Worm (Caenorhabditis elegans) whole organism, L4 larva: ENCODE results near the gene F48D6.4.
A peak's percentile ranks its signal among the peaks of the same experiment; 100 is the strongest.

Source experiments
- D1046.2 ChIP-seq: fragments of 200-800 bp; sonication (Bioruptor generic); IDR thresholded peaks from 2 replicates; pipeline ENCODE4 v1.3.6; 2022; ENCODE audit warnings: missing genetic modification characterization, missing compliant biosample characterization
- F26F4.8 ChIP-seq: fragments of 200-800 bp; sonication (Bioruptor generic); conservative IDR thresholded peaks from 2 replicates; pipeline ENCODE4 v1.3.6; 2022; ENCODE audit warnings: missing genetic modification characterization, missing compliant biosample characterization
- F37D6.2 ChIP-seq: sonication (generic microtip); optimal IDR thresholded peaks from 2 replicates; lab custom pipeline; 2016; ENCODE audit warnings: mild to moderate bottlenecking, missing genetic modification characterization, missing compliant biosample characterization
- R02D3.7 ChIP-seq: fragments of 150-350 bp; sonication (generic microtip); optimal IDR thresholded peaks from 3 replicates; lab custom pipeline; 2014; ENCODE audit warnings: missing biosample characterization, missing genetic modification characterization
- Y105C5A.15 ChIP-seq: fragments of 200-800 bp; sonication (Bioruptor generic); IDR thresholded peaks from 2 replicates; pipeline ENCODE4 v1.3.6; 2022; ENCODE audit warnings: missing genetic modification characterization, missing compliant biosample characterization
- Y75B8A.6 ChIP-seq: fragments of 200-800 bp; sonication (Bioruptor generic); IDR thresholded peaks from 2 replicates; pipeline ENCODE4 v1.3.6; 2022; ENCODE audit warnings: missing genetic modification reagents, missing genetic modification characterization, missing compliant biosample characterization
- ZK337.2 ChIP-seq: fragments of 200-800 bp; sonication (Bioruptor generic); IDR thresholded peaks from 2 replicates; pipeline ENCODE4 v1.3.6; 2022; ENCODE audit warnings: missing genetic modification reagents, missing genetic modification characterization, missing compliant biosample characterization
- ama-1 ChIP-seq: fragments of 150-350 bp; optimal IDR thresholded peaks from 2 replicates; lab custom pipeline; 2014; ENCODE audit warnings: inconsistent platforms, mixed read lengths
- ceh-44 ChIP-seq: fragments of 200-800 bp; sonication (Bioruptor generic); IDR thresholded peaks from 2 replicates; pipeline ENCODE4 v1.3.6; 2022; ENCODE audit warnings: missing genetic modification reagents, missing genetic modification characterization, missing compliant biosample characterization
- ceh-82 ChIP-seq: sonication (generic microtip); optimal IDR thresholded peaks from 2 replicates; lab custom pipeline; 2017; ENCODE audit warnings: missing biosample characterization, missing genetic modification characterization
- ces-1 ChIP-seq: fragments of 150-350 bp; sonication (generic microtip); optimal IDR thresholded peaks from 4 replicates; lab custom pipeline; 2014; ENCODE audit warnings: missing biosample characterization, missing genetic modification reagents, missing genetic modification characterization
- ctbp-1 ChIP-seq: fragments of 200-800 bp; sonication (Bioruptor generic); IDR thresholded peaks from 2 replicates; pipeline ENCODE4 v1.3.6; 2022; ENCODE audit warnings: missing genetic modification reagents, missing genetic modification characterization, missing compliant biosample characterization
- dmd-8 ChIP-seq: fragments of 200-800 bp; sonication (Bioruptor generic); IDR thresholded peaks from 2 replicates; pipeline ENCODE4 v1.3.6; 2022; ENCODE audit warnings: missing genetic modification characterization, missing compliant biosample characterization
- dpl-1 ChIP-seq: fragments of 150-350 bp; optimal IDR thresholded peaks from 2 replicates; lab custom pipeline; 2014; ENCODE audit warnings: missing biosample characterization, missing genetic modification reagents, missing genetic modification characterization
- duxl-1 ChIP-seq: sonication (generic microtip); optimal IDR thresholded peaks from 2 replicates; lab custom pipeline; 2016; ENCODE audit warnings: mild to moderate bottlenecking, missing genetic modification characterization, moderate library complexity, missing compliant biosample characterization; ENCODE audit not compliant: poor library complexity
- dve-1 ChIP-seq: sonication (generic microtip); optimal IDR thresholded peaks from 2 replicates; lab custom pipeline; 2017; ENCODE audit warnings: antibody characterized with exemption, mild to moderate bottlenecking, missing genetic modification characterization, missing compliant biosample characterization; ENCODE audit not compliant: insufficient read depth
- gei-8 ChIP-seq: fragments of 200-800 bp; sonication (Bioruptor generic); optimal IDR thresholded peaks from 2 replicates; lab custom pipeline; 2018; ENCODE audit warnings: mild to moderate bottlenecking, missing genetic modification characterization, missing compliant biosample characterization
- hif-1 ChIP-seq, 2 experiments: sonication (generic microtip); optimal IDR thresholded peaks; 2 replicates each; lab custom pipeline; 2016 to 2017; ENCODE audit warnings: missing compliant biosample characterization in 2 of 2, missing genetic modification characterization in 2 of 2, missing genetic modification reagents in 2 of 2, missing genotype in 2 of 2, mild to moderate bottlenecking in 1 of 2
- hlh-11 ChIP-seq: fragments of 200-800 bp; sonication (Bioruptor generic); optimal IDR thresholded peaks from 2 replicates; lab custom pipeline; 2018; ENCODE audit warnings: mild to moderate bottlenecking, missing genetic modification characterization, missing compliant biosample characterization
- hlh-30 ChIP-seq: sonication (generic microtip); optimal IDR thresholded peaks from 2 replicates; lab custom pipeline; 2017; ENCODE audit warnings: antibody characterized with exemption, mild to moderate bottlenecking, missing genetic modification characterization, missing compliant biosample characterization; ENCODE audit not compliant: insufficient read depth
- jun-1 ChIP-seq: fragments of 150-350 bp; optimal IDR thresholded peaks from 2 replicates; lab custom pipeline; 2014; ENCODE audit warnings: missing biosample characterization, missing genetic modification reagents, missing genetic modification characterization
- lim-7 ChIP-seq: fragments of 200-800 bp; sonication (Bioruptor generic); IDR thresholded peaks from 2 replicates; pipeline ENCODE4 v1.3.6; 2022; ENCODE audit warnings: missing genetic modification characterization, missing compliant biosample characterization
- lin-1 ChIP-seq: fragments of 200-800 bp; sonication (Bioruptor generic); IDR thresholded peaks from 2 replicates; pipeline ENCODE4 v1.3.6; 2022; ENCODE audit warnings: missing genetic modification reagents, missing genetic modification characterization, missing compliant biosample characterization
- lin-15B ChIP-seq: fragments of 150-350 bp; sonication (generic microtip); optimal IDR thresholded peaks from 3 replicates; lab custom pipeline; 2014; ENCODE audit warnings: missing biosample characterization, missing genetic modification characterization
- lin-39 ChIP-seq: fragments of 150-350 bp; optimal IDR thresholded peaks from 2 replicates; lab custom pipeline; 2014; ENCODE audit warnings: missing biosample characterization, missing genetic modification reagents, missing genetic modification characterization
- lsy-2 ChIP-seq, 2 experiments: fragments of 150-350 bp in 1 of 2; sonication (generic microtip) in 1 of 2; optimal IDR thresholded peaks; 2 replicates each; lab custom pipeline; 2014 to 2017; ENCODE audit warnings: missing biosample characterization in 2 of 2, missing genetic modification characterization in 2 of 2
- madf-5 ChIP-seq, 2 experiments: fragments of 200-800 bp; sonication (Bioruptor generic); IDR thresholded peaks; 2 replicates each; pipeline ENCODE4 v1.3.6; 2022; ENCODE audit warnings: missing compliant biosample characterization in 2 of 2, missing genetic modification characterization in 2 of 2
- madf-9 ChIP-seq: fragments of 200-800 bp; sonication (Bioruptor generic); conservative IDR thresholded peaks from 2 replicates; pipeline ENCODE4 v1.3.6; 2022; ENCODE audit warnings: missing genetic modification reagents, missing genetic modification characterization, missing compliant biosample characterization
- mep-1 ChIP-seq: fragments of 150-350 bp; sonication (generic microtip); optimal IDR thresholded peaks from 3 replicates; lab custom pipeline; 2014; ENCODE audit warnings: missing biosample characterization, missing genetic modification characterization
- mes-2 ChIP-seq: sonication (generic microtip); optimal IDR thresholded peaks from 2 replicates; lab custom pipeline; 2016; ENCODE audit warnings: missing genotype, mild to moderate bottlenecking, missing genetic modification characterization, missing compliant biosample characterization; ENCODE audit not compliant: poor library complexity, severe bottlenecking
- mxl-2 ChIP-seq: fragments of 200-800 bp; sonication (Bioruptor generic); conservative IDR thresholded peaks from 2 replicates; pipeline ENCODE4 v1.3.6; 2022; ENCODE audit warnings: missing genetic modification reagents, missing genetic modification characterization, missing compliant biosample characterization
- nhr-10 ChIP-seq: fragments of 150-350 bp; optimal IDR thresholded peaks from 2 replicates; lab custom pipeline; 2014; ENCODE audit warnings: missing biosample characterization, missing genetic modification characterization
- nhr-102 ChIP-seq: sonication (generic microtip); optimal IDR thresholded peaks from 2 replicates; lab custom pipeline; 2016; ENCODE audit warnings: mild to moderate bottlenecking, missing genetic modification characterization, moderate library complexity, missing compliant biosample characterization
- nhr-28 ChIP-seq: fragments of 150-350 bp; optimal IDR thresholded peaks from 2 replicates; lab custom pipeline; 2014; ENCODE audit warnings: missing biosample characterization, missing genetic modification characterization
- nhr-41 ChIP-seq: fragments of 200-800 bp; sonication (Bioruptor generic); IDR thresholded peaks from 2 replicates; pipeline ENCODE4 v1.3.6; 2022; ENCODE audit warnings: missing genetic modification reagents, missing genetic modification characterization, missing compliant biosample characterization
- nhr-76 ChIP-seq: fragments of 150-350 bp; optimal IDR thresholded peaks from 2 replicates; lab custom pipeline; 2014; ENCODE audit warnings: missing biosample characterization, missing genetic modification characterization
- pha-4 ChIP-seq, 2 experiments: fragments of 150-350 bp in 1 of 2; fragments of 200-800 bp in 1 of 2; sonication (Bioruptor generic) in 1 of 2; IDR thresholded peaks in 1 of 2; optimal IDR thresholded peaks in 1 of 2; 2 replicates each; pipeline versions ENCODE4 v1.3.6 to Lab custom; 2014 to 2022; ENCODE audit warnings: missing genetic modification characterization in 2 of 2, missing genetic modification reagents in 2 of 2, missing biosample characterization in 1 of 2, missing compliant biosample characterization in 1 of 2
- saeg-2 ChIP-seq: fragments of 200-800 bp; sonication (Bioruptor generic); IDR thresholded peaks from 2 replicates; pipeline ENCODE4 v1.3.6; 2022; ENCODE audit warnings: missing genetic modification reagents, missing genetic modification characterization, missing compliant biosample characterization
- sdz-12 ChIP-seq: fragments of 200-800 bp; sonication (Bioruptor generic); optimal IDR thresholded peaks from 2 replicates; lab custom pipeline; 2018; ENCODE audit warnings: mild to moderate bottlenecking, missing genetic modification characterization, missing compliant biosample characterization
- set-16 ChIP-seq: fragments of 200-800 bp; sonication (Bioruptor generic); IDR thresholded peaks from 2 replicates; pipeline ENCODE4 v1.3.6; 2022; ENCODE audit warnings: missing genetic modification reagents, missing genetic modification characterization, missing compliant biosample characterization
- skn-1 ChIP-seq: fragments of 150-350 bp; optimal IDR thresholded peaks from 2 replicates; lab custom pipeline; 2014; ENCODE audit warnings: missing biosample characterization, missing genetic modification characterization
- snpc-4 ChIP-seq: fragments of 150-350 bp; optimal IDR thresholded peaks from 2 replicates; lab custom pipeline; 2014; ENCODE audit warnings: missing biosample characterization, missing genetic modification characterization
- unc-130 ChIP-seq: sonication (generic microtip); optimal IDR thresholded peaks from 2 replicates; lab custom pipeline; 2016; ENCODE audit warnings: missing genetic modification reagents, missing genetic modification characterization, missing compliant biosample characterization
- unc-62 ChIP-seq, 3 experiments: fragments of 150-350 bp in 1 of 3; sonication (generic microtip); optimal IDR thresholded peaks in 2 of 3; peaks in 1 of 3; 1 replicate in 1 of 3; 2 replicates in 2 of 3; lab custom pipeline; 2014 to 2017; ENCODE audit warnings: missing biosample characterization in 3 of 3, missing genetic modification characterization in 3 of 3, missing genetic modification reagents in 3 of 3, missing genotype in 1 of 3
- zfp-2 ChIP-seq: sonication (generic microtip); optimal IDR thresholded peaks from 2 replicates; lab custom pipeline; 2016; ENCODE audit warnings: mild to moderate bottlenecking, missing genetic modification characterization, missing compliant biosample characterization
- ztf-11 ChIP-seq: fragments of 150-350 bp; optimal IDR thresholded peaks from 2 replicates; lab custom pipeline; 2014; ENCODE audit warnings: missing biosample characterization, missing genetic modification characterization

The F48D6.4 gene

DNA sequence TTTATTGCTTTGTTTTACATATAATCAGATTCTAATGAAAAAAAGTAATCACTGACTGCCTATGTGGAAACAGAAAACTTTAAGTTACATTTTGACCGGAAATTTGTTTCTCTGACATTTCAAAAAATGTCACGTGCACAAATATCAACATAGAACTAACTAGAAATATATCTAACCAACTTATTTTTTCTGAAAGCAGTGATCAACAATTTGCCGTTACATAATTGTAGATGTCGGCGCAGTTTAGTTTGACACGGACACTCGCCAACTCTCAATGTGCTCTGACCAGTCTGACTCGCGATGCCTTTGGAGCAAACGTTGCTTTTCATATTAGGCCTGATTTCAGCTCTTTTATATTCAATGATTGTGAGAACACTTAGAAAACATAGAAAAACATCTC lies 9.7 kb upstream of the F48D6.4 start, which contains the start of gene srv-6:
Gene srv-6, plus strand, starts transcription at position 301 of the 400 bp plus-strand sequence.
- TF ChIP-seq ama-1, result no peak
- TF ChIP-seq pha-4 (GFP tag; IDR thresholded peaks at IDR 0.05; lab: Robert Waterston, UW), result no peak
- no peak for TF ChIP-seq pha-4 (tag; optimal IDR thresholded peaks at IDR 0.05; lab: Kevin White, UChicago)
- no peak for TF ChIP-seq nhr-41
- no peak for TF ChIP-seq ces-1 (GFP tag; lab: Kevin White, UChicago)
- no peak for TF ChIP-seq madf-5 (GFP tag; IDR thresholded peaks at IDR 0.05; lab: Robert Waterston, UW)
- no peak for TF ChIP-seq hif-1 (tag; optimal IDR thresholded peaks at IDR 0.05; lab: Kevin White, UChicago)

DNA sequence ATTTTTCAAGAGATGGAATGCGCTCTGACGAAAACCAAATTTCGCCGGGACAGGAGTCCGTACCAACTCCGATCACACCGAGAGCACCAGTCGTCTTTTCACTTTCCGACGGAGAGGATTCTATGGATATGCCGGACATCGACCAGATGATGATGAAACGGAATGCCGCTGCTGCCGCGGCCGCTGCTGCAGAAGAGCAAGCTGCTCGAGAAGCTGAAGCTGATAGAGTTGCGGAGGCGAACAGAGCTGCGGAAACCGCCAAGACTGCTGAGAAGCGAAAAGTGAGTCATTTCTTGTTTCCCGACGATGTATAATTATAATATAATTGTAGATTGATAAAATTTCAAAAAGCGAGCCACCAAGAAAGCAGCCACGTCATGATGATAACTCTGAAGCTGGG lies 8.4 kb upstream of the F48D6.4 start:
- TF ChIP-seq unc-130 (GFP tag; lab: Kevin White, UChicago), result no peak
- TF ChIP-seq ceh-44 (GFP tag; lab: Robert Waterston, UW), result no peak
- no peak for TF ChIP-seq ceh-82 (tag; lab: Kevin White, UChicago)
- TF ChIP-seq set-16 (GFP tag; lab: Robert Waterston, UW), result peak; percentile 81
- peak in 1 of 2 experiments; percentile 64 for TF ChIP-seq unc-62 (GFP tag; optimal IDR thresholded peaks at IDR 0.05 in 1 of 2; lab: Kevin White, UChicago)
- no peak for TF ChIP-seq unc-62 (tag; optimal IDR thresholded peaks at IDR 0.05; lab: Kevin White, UChicago)
- no peak for TF ChIP-seq F37D6.2
- TF ChIP-seq lsy-2 (tag; optimal IDR thresholded peaks at IDR 0.05; lab: Kevin White, UChicago), result no peak
- TF ChIP-seq jun-1 (tag; lab: Kevin White, UChicago), result no peak
- TF ChIP-seq lim-7 (GFP tag; lab: Robert Waterston, UW), result no peak
- no peak for TF ChIP-seq mxl-2
- TF ChIP-seq dpl-1 (GFP tag; lab: Kevin White, UChicago), result no peak
- 0 out of 2 replicates have a peak, but pooled peaks have one; percentile 27 for TF ChIP-seq D1046.2 (GFP tag; lab: Robert Waterston, UW)
- TF ChIP-seq ztf-11, result no peak

DNA sequence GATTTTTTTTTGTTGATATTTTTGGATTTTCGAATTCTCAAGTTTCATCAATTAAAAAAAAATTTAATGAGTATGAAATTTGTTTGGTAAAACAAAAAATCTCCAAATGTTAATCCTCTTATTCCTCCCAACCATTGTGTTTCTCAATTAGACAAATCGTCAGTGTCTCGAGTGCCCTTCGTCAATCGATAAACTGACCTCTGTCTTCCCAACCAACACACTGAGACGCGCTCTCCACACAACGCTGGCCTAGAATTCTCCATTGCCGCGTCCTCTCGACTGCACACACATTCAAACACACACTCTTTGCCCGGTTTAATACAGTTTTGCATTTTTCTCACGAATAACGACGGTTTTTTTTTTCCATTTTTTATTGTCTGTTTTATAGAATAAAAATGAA lies 7.8 kb upstream of the F48D6.4 start, which contains the start of gene taf-11.1:
Gene taf-11.1, plus strand, starts transcription at position 389 of the 400 bp plus-strand sequence.
- no peak for TF ChIP-seq ZK337.2
- peak in 1 of 2 experiments; percentile 28 for TF ChIP-seq lsy-2 (tag; optimal IDR thresholded peaks at IDR 0.05; lab: Kevin White, UChicago)
- peak; percentile 16 for TF ChIP-seq dve-1 (tag; lab: Kevin White, UChicago)
- no peak for TF ChIP-seq sdz-12 (GFP tag; lab: Kevin White, UChicago)
- no peak for TF ChIP-seq lin-15B (tag; lab: Kevin White, UChicago)
- peak; percentile 2 for TF ChIP-seq dpl-1 (GFP tag; lab: Kevin White, UChicago)
- no peak for TF ChIP-seq nhr-76 (tag; lab: Kevin White, UChicago)
- TF ChIP-seq lin-1 (GFP tag; lab: Robert Waterston, UW), result no peak
- TF ChIP-seq hlh-30 (tag; lab: Kevin White, UChicago), result peak; percentile 43
- TF ChIP-seq gei-8 (GFP tag; lab: Kevin White, UChicago), result no peak
- TF ChIP-seq D1046.2 (GFP tag; lab: Robert Waterston, UW), result no peak
- no peak for TF ChIP-seq madf-9 (GFP tag; lab: Robert Waterston, UW)
- TF ChIP-seq Y105C5A.15, result no peak
- no peak for TF ChIP-seq R02D3.7 (tag; lab: Kevin White, UChicago)
- peak; percentile 57 for TF ChIP-seq mep-1 (tag; lab: Kevin White, UChicago)
- no peak for TF ChIP-seq saeg-2 (GFP tag; lab: Robert Waterston, UW)
- no peak for TF ChIP-seq dmd-8 (GFP tag; lab: Robert Waterston, UW)
- no peak for TF ChIP-seq hlh-11 (tag; lab: Kevin White, UChicago)
- peak; percentile 64 for TF ChIP-seq nhr-28 (tag; lab: Kevin White, UChicago)
- TF ChIP-seq snpc-4, result no peak
- no peak for TF ChIP-seq F26F4.8 (GFP tag; lab: Robert Waterston, UW)
- TF ChIP-seq Y75B8A.6 (GFP tag; lab: Robert Waterston, UW), result no peak
- TF ChIP-seq ama-1, result no peak
- TF ChIP-seq duxl-1, result no peak
- no peak for TF ChIP-seq lin-39 (tag; lab: Kevin White, UChicago)
- no peak for TF ChIP-seq skn-1 (tag; lab: Kevin White, UChicago)
- TF ChIP-seq zfp-2 (tag; lab: Kevin White, UChicago), result no peak
- peak; percentile 79 for TF ChIP-seq mes-2 (tag; lab: Kevin White, UChicago)
- TF ChIP-seq ctbp-1 (GFP tag; lab: Robert Waterston, UW), result no peak
- no peak for TF ChIP-seq nhr-102 (tag; lab: Kevin White, UChicago)
- no peak for TF ChIP-seq nhr-10 (tag; lab: Kevin White, UChicago)
- peak in 1 of 2 experiments; percentile 22 for TF ChIP-seq hif-1 (tag; optimal IDR thresholded peaks at IDR 0.05; lab: Kevin White, UChicago)
- TF ChIP-seq unc-62 (GFP tag; optimal IDR thresholded peaks at IDR 0.05 in 1 of 2; lab: Kevin White, UChicago), result no peak
- no peak for TF ChIP-seq unc-62 (tag; optimal IDR thresholded peaks at IDR 0.05; lab: Kevin White, UChicago)
